Fruit fly (Drosophila melanogaster): ENCODE measurements around the gene CG32572.
A peak's percentile ranks its signal among the peaks of the same experiment; 100 is the strongest.

Gene CG32572

DNA sequence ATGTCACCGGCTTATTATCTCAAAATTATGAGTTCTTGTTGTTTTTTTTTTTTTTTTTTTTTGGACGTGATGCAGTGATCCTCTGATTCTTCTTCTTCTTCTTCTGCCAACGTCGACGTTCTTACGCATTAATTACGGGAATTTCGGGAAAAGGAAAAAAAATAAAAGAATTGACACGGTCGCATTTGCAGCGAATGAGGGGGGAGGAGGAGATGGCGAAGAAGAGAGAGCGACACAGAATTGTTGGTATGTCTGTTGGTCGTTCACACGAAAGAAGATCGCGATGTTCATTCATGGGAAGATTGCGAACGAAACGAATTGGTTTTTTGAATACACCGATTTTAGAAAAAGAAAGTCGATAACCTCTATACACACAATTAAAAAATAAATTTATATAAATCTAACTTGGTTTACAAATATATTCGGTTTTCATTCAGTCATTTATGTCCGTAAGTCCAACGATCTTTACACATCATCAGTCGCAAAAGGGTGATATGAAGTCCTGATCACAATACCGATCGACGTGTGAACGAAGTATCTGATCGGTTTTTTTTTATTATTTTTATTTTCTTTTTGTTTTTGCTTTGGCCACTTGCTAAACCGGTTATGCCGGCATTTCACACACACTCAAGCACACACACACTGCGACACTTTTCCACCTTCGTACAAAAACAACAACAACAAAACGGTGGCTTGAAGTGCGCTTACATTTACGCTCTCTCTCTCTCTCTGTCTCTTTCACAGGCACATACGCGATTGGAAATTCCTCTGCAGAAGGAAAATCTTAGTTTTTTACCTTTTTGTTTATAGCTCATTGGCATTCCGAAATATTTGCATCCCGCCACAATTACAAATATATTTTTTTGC, 30.0 kb downstream of the CG32572 start (continued):
- TF ChIP-seq fd3F (GFP tag; optimal IDR thresholded peaks at IDR 0.05) (peak; percentile 40), CG31441 (GFP tag; IDR thresholded peaks at IDR 0.05) (peak; percentile 87), luna (GFP tag; optimal IDR thresholded peaks at IDR 0.05) (no peak), CG14014 (GFP tag; IDR thresholded peaks at IDR 0.05) (peak; percentile 54; the same call in 1 of the 2 replicates), CG17328 (GFP tag; IDR thresholded peaks at IDR 0.05) (peak; percentile 53), fd96Cb (tag; optimal IDR thresholded peaks at IDR 0.05) (peak; percentile 71), Optix (GFP tag; IDR thresholded peaks at IDR 0.05) (no peak), CG30020 (tag; optimal IDR thresholded peaks at IDR 0.05) (peak; percentile 48), CG11723 (GFP tag; optimal IDR thresholded peaks at IDR 0.05) (peak; percentile 63), Sry-β (GFP tag; optimal IDR thresholded peaks at IDR 0.05) (no peak), grau (tag; optimal IDR thresholded peaks at IDR 0.05) (peak; percentile 81), kni (GFP tag; optimal IDR thresholded peaks at IDR 0.05) (peak; percentile 66), HmgZ (tag; optimal IDR thresholded peaks at IDR 0.05) (peak; percentile 68), BtbVII (GFP tag; optimal IDR thresholded peaks at IDR 0.05) (peak; percentile 75), sqz (GFP tag; optimal IDR thresholded peaks at IDR 0.05) (peak; percentile 97), CG15696 (tag; optimal IDR thresholded peaks at IDR 0.05) (peak; percentile 83), gfzf (GFP tag; optimal IDR thresholded peaks at IDR 0.05) (no peak), CG7786 (GFP tag; optimal IDR thresholded peaks at IDR 0.05) (no peak), Ssrp (tag; optimal IDR thresholded peaks at IDR 0.05) (peak; percentile 82), en (GFP tag; optimal IDR thresholded peaks at IDR 0.05) (no peak), Mrtf (GFP tag; IDR thresholded peaks at IDR 0.05) (peak; percentile 16; the same call in 1 of the 3 replicates), CG3726 (GFP tag; IDR thresholded peaks at IDR 0.05) (no peak), CG11247 (GFP tag; IDR thresholded peaks at IDR 0.05) (no peak), Doc2 (GFP tag; IDR thresholded peaks at IDR 0.05) (no peak), CG18599 (GFP tag; optimal IDR thresholded peaks at IDR 0.05) (peak; percentile 77), C15 (GFP tag; IDR thresholded peaks at IDR 0.05) (no peak), CG6765 (GFP tag; optimal IDR thresholded peaks at IDR 0.05) (peak; percentile 38), peb (GFP tag; IDR thresholded peaks at IDR 0.05) (0 out of 2 replicates have a peak, but pooled peaks have one; percentile 19), fd102C (GFP tag; optimal IDR thresholded peaks at IDR 0.05) (no peak), Nf-YC (tag; optimal IDR thresholded peaks at IDR 0.05) (peak; percentile 76), CG8359 (GFP tag; optimal IDR thresholded peaks at IDR 0.05; ENCODE audit: borderline replicate concordance) (peak; percentile 47), Hr51 (GFP tag; optimal IDR thresholded peaks at IDR 0.05) (peak in 1 of 2 experiments; percentile 81), nerfin-1 (tag; optimal IDR thresholded peaks at IDR 0.05) (peak; percentile 65), gem (tag; optimal IDR thresholded peaks at IDR 0.05) (peak; percentile 89), Ets65A (GFP tag) (peak; percentile 90), lola (GFP tag; optimal IDR thresholded peaks at IDR 0.05) (peak in 1 of 3 experiments; percentile 85), CG11696 (GFP tag; IDR thresholded peaks at IDR 0.05) (peak; percentile 15; the same call in 1 of the 2 replicates), CG4730 (GFP tag; IDR thresholded peaks at IDR 0.05) (peak; percentile 35), CG4360 (GFP tag; IDR thresholded peaks at IDR 0.05) (peak; percentile 91), pan (optimal IDR thresholded peaks at IDR 0.05) (no peak), pan (GFP tag; optimal IDR thresholded peaks at IDR 0.05 in 1 of 2, IDR thresholded peaks at IDR 0.05 in 1 of 2) (peak in 1 of 2 experiments; percentile 42), CG4854 (GFP tag; optimal IDR thresholded peaks at IDR 0.05) (no peak), CG12299 (tag; optimal IDR thresholded peaks at IDR 0.05) (peak; percentile 67), CG18262 (tag; optimal IDR thresholded peaks at IDR 0.05) (peak; percentile 87), shn (GFP tag; optimal IDR thresholded peaks at IDR 0.05) (no peak), onecut (GFP tag; IDR thresholded peaks at IDR 0.05) (peak; percentile 55), gsb-n (tag; optimal IDR thresholded peaks at IDR 0.05) (peak; percentile 73), CG2202 (tag; optimal IDR thresholded peaks at IDR 0.05) (peak; percentile 35)
